Worm (Caenorhabditis elegans) whole organism, L4/young adult: ENCODE measurements around the gene F31B9.4.

Source experiments
- W03F9.2 ChIP-seq: fragments of 150-350 bp; optimal IDR thresholded peaks from 2 replicates; lab custom pipeline; 2014; ENCODE audit warnings: missing biosample characterization, missing genetic modification characterization
- dao-5 ChIP-seq: sonication (generic microtip); optimal IDR thresholded peaks from 2 replicates; lab custom pipeline; 2016; ENCODE audit warnings: missing genotype, missing genetic modification characterization, moderate library complexity, missing compliant biosample characterization
- him-1 ChIP-seq: sonication (generic microtip); optimal IDR thresholded peaks from 2 replicates; lab custom pipeline; 2016; ENCODE audit warnings: missing genotype, missing genetic modification reagents, missing genetic modification characterization, missing compliant biosample characterization

DNA sequence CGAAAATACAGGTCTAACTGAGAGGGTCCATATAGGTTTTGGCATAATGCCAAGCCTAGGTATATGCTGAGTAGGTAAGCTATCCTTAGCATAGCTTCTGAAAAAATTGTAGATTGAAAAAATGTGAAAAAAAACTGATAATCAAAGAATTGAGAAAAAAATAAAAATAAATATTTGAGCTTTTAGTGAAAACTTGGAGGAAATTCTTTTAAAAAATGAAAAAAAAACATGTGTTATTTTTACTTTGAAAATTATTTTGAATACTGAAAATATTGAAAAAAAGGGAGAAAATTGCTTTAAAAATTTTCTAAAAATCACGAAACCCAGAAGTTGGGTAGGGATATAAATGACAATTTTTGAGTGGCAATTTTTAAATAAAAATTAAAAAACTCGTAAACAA lies 29.4 kb downstream of the F31B9.4 start, which contains the start of gene F53H4.3:
- no peak for TF ChIP-seq him-1 (tag; lab: Kevin White, UChicago)
- no peak for TF ChIP-seq dao-5 (tag; lab: Kevin White, UChicago)
- TF ChIP-seq W03F9.2, result no peak
